Worm (Caenorhabditis elegans): ENCODE measurements around the gene cpb-2.

ce11 chrII:6221470-6221869, 28.9 kb downstream of the cpb-2 start:
- TF ChIP-seq mep-1 (tag; optimal IDR thresholded peaks at IDR 0.05) (no peak), unc-62 (GFP tag; optimal IDR thresholded peaks at IDR 0.05) (no peak), zip-8 (tag; optimal IDR thresholded peaks at IDR 0.05) (no peak), nhr-237 (tag; optimal IDR thresholded peaks at IDR 0.05) (no peak), nhr-12 (tag; optimal IDR thresholded peaks at IDR 0.05) (no peak)

Data from whole organism, mixed stage, embryonic.